Worm (Caenorhabditis elegans) whole organism, L3 larva: ENCODE results near the gene madd-2.

ENCODE experiments used
- R02D3.7 ChIP-seq: fragments of 150-350 bp; optimal IDR thresholded peaks from 2 replicates; lab custom pipeline; 2014; ENCODE audit warnings: missing biosample characterization, missing genetic modification characterization
- ZK546.5 ChIP-seq: sonication (generic microtip); optimal IDR thresholded peaks from 2 replicates; lab custom pipeline; 2017; ENCODE audit warnings: missing biosample characterization, missing genetic modification characterization
- aly-2 ChIP-seq: fragments of 150-350 bp; optimal IDR thresholded peaks from 2 replicates; lab custom pipeline; 2014; ENCODE audit warnings: missing biosample characterization, missing genetic modification characterization
- ama-1 ChIP-seq: fragments of 150-350 bp; optimal IDR thresholded peaks from 2 replicates; lab custom pipeline; 2018
- ceh-28 ChIP-seq: fragments of 150-350 bp; optimal IDR thresholded peaks from 2 replicates; lab custom pipeline; 2014; ENCODE audit warnings: missing biosample characterization, missing genetic modification reagents, missing genetic modification characterization
- ceh-82 ChIP-seq: fragments of 150-350 bp; optimal IDR thresholded peaks from 2 replicates; lab custom pipeline; 2014; ENCODE audit warnings: missing biosample characterization, missing genetic modification characterization
- egl-27 ChIP-seq: sonication (generic microtip); optimal IDR thresholded peaks from 4 replicates; lab custom pipeline; 2017; ENCODE audit warnings: missing biosample characterization, missing genetic modification reagents, missing genetic modification characterization
- egl-5 ChIP-seq: fragments of 150-350 bp; optimal IDR thresholded peaks from 2 replicates; lab custom pipeline; 2017; ENCODE audit warnings: missing biosample characterization, missing genetic modification reagents, missing genetic modification characterization, inconsistent platforms
- elt-1 ChIP-seq: fragments of 150-350 bp; optimal IDR thresholded peaks from 2 replicates; lab custom pipeline; 2014; ENCODE audit warnings: missing biosample characterization, missing genetic modification characterization
- elt-2 ChIP-seq: sonication (generic microtip); optimal IDR thresholded peaks from 2 replicates; lab custom pipeline; 2016; ENCODE audit warnings: missing genetic modification reagents, mild to moderate bottlenecking, missing genetic modification characterization, missing compliant biosample characterization
- elt-3 ChIP-seq, 3 experiments: fragments of 150-350 bp in 1 of 3; sonication (generic microtip) in 2 of 3; optimal IDR thresholded peaks; 2 replicates in 2 of 3; 4 replicates in 1 of 3; lab custom pipeline; 2014 to 2017; ENCODE audit warnings: missing biosample characterization in 3 of 3, missing genetic modification characterization in 3 of 3
- eor-1 ChIP-seq, 2 experiments: fragments of 150-350 bp; optimal IDR thresholded peaks; 2 replicates each; lab custom pipeline; 2014 to 2018; ENCODE audit warnings: missing biosample characterization in 2 of 2, missing genetic modification characterization in 2 of 2
- fkh-10 ChIP-seq: sonication (generic microtip); optimal IDR thresholded peaks from 2 replicates; lab custom pipeline; 2017; ENCODE audit warnings: missing biosample characterization, missing genetic modification reagents, missing genetic modification characterization
- fkh-2 ChIP-seq: fragments of 150-350 bp; optimal IDR thresholded peaks from 2 replicates; lab custom pipeline; 2014; ENCODE audit warnings: missing biosample characterization, missing genetic modification reagents, missing genetic modification characterization
- fos-1 ChIP-seq: fragments of 150-350 bp; optimal IDR thresholded peaks from 2 replicates; lab custom pipeline; 2014; ENCODE audit warnings: missing biosample characterization, missing genetic modification characterization
- hmg-11 ChIP-seq: sonication (generic microtip); optimal IDR thresholded peaks from 2 replicates; lab custom pipeline; 2016; ENCODE audit warnings: missing genetic modification characterization, missing compliant biosample characterization
- jun-1 ChIP-seq: fragments of 150-350 bp; optimal IDR thresholded peaks from 2 replicates; lab custom pipeline; 2014; ENCODE audit warnings: missing biosample characterization, missing genetic modification reagents, missing genetic modification characterization
- lin-15B ChIP-seq: fragments of 150-350 bp; optimal IDR thresholded peaks from 2 replicates; lab custom pipeline; 2014; ENCODE audit warnings: missing biosample characterization, missing genetic modification characterization
- lin-39 ChIP-seq: fragments of 150-350 bp; optimal IDR thresholded peaks from 2 replicates; lab custom pipeline; 2018; ENCODE audit warnings: missing biosample characterization, missing genetic modification reagents, missing genetic modification characterization
- mdl-1 ChIP-seq: fragments of 150-350 bp; optimal IDR thresholded peaks from 2 replicates; lab custom pipeline; 2014; ENCODE audit warnings: missing biosample characterization, missing genetic modification characterization
- nfya-1 ChIP-seq: sonication (generic microtip); optimal IDR thresholded peaks from 2 replicates; lab custom pipeline; 2017; ENCODE audit warnings: missing genetic modification characterization, mild to moderate bottlenecking, missing compliant biosample characterization, antibody characterized with exemption, moderate library complexity; ENCODE audit not compliant: insufficient read depth
- nhr-11 ChIP-seq: fragments of 150-350 bp; optimal IDR thresholded peaks from 2 replicates; lab custom pipeline; 2014; ENCODE audit warnings: missing biosample characterization, missing genetic modification characterization
- nhr-23 ChIP-seq: fragments of 150-350 bp; optimal IDR thresholded peaks from 2 replicates; lab custom pipeline; 2014; ENCODE audit warnings: missing biosample characterization, missing genetic modification reagents, missing genetic modification characterization
- nhr-237 ChIP-seq: fragments of 150-350 bp; optimal IDR thresholded peaks from 2 replicates; lab custom pipeline; 2014; ENCODE audit warnings: missing biosample characterization, missing genetic modification characterization
- nhr-25 ChIP-seq: sonication (generic microtip); optimal IDR thresholded peaks from 2 replicates; lab custom pipeline; 2017; ENCODE audit warnings: missing biosample characterization, missing genetic modification characterization
- nhr-67 ChIP-seq: fragments of 150-350 bp; optimal IDR thresholded peaks from 2 replicates; lab custom pipeline; 2014; ENCODE audit warnings: missing biosample characterization, missing genetic modification characterization
- nhr-76 ChIP-seq: fragments of 150-350 bp; sonication (generic microtip); optimal IDR thresholded peaks from 5 replicates; lab custom pipeline; 2014; ENCODE audit warnings: missing biosample characterization, missing genetic modification characterization
- nhr-77 ChIP-seq: fragments of 150-350 bp; optimal IDR thresholded peaks from 2 replicates; lab custom pipeline; 2014; ENCODE audit warnings: missing biosample characterization, missing genetic modification characterization
- pha-4 ChIP-seq: fragments of 150-350 bp; optimal IDR thresholded peaks from 2 replicates; lab custom pipeline; 2014; ENCODE audit warnings: missing biosample characterization, missing genetic modification reagents, missing genetic modification characterization
- sea-2 ChIP-seq: fragments of 150-350 bp; sonication (generic microtip); optimal IDR thresholded peaks from 4 replicates; lab custom pipeline; 2014; ENCODE audit warnings: missing biosample characterization, missing genetic modification reagents, missing genetic modification characterization
- skn-1 ChIP-seq: fragments of 150-350 bp; optimal IDR thresholded peaks from 2 replicates; lab custom pipeline; 2014; ENCODE audit warnings: missing biosample characterization, missing genetic modification characterization
- snpc-4 ChIP-seq: fragments of 150-350 bp; optimal IDR thresholded peaks from 2 replicates; lab custom pipeline; 2014; ENCODE audit warnings: missing biosample characterization, missing genetic modification characterization
- tbx-2 ChIP-seq: sonication (generic microtip); optimal IDR thresholded peaks from 2 replicates; lab custom pipeline; 2016; ENCODE audit warnings: mild to moderate bottlenecking, missing genetic modification characterization, missing compliant biosample characterization
- unc-39 ChIP-seq: sonication (generic microtip); optimal IDR thresholded peaks from 4 replicates; lab custom pipeline; 2017; ENCODE audit warnings: missing biosample characterization, missing genetic modification characterization
- unc-62 ChIP-seq: fragments of 150-350 bp; sonication (generic microtip); optimal IDR thresholded peaks from 4 replicates; lab custom pipeline; 2014; ENCODE audit warnings: missing biosample characterization, missing genetic modification reagents, missing genetic modification characterization
- zag-1 ChIP-seq: fragments of 150-350 bp; optimal IDR thresholded peaks from 2 replicates; lab custom pipeline; 2014; ENCODE audit warnings: missing biosample characterization, missing genetic modification characterization
- ztf-4 ChIP-seq: fragments of 150-350 bp; optimal IDR thresholded peaks from 2 replicates; lab custom pipeline; 2014; ENCODE audit warnings: missing biosample characterization, missing genetic modification characterization

Gene madd-2

ce11 chrV:1235355-1235754 lies at the start of gene madd-2:
Gene madd-2, minus strand, starts transcription at chrV:1235455.
- TF ChIP-seq ceh-82 (tag; lab: Kevin White, UChicago) (no peak), nfya-1 (tag; lab: Kevin White, UChicago) (no peak), pha-4 (no peak), elt-1 (tag; lab: Kevin White, UChicago) (no peak), sea-2 (GFP tag; lab: Kevin White, UChicago) (no peak), nhr-11 (no peak), ama-1 (lab: Kevin White, UChicago) (no peak), fos-1 (tag; lab: Kevin White, UChicago) (no peak), ceh-28 (tag; lab: Kevin White, UChicago) (no peak)

ce11 chrV:1278529-1278928 lies 43.3 kb upstream of the madd-2 start:
- TF ChIP-seq fkh-10 (GFP tag; lab: Kevin White, UChicago), result no peak
- TF ChIP-seq ZK546.5 (tag; lab: Kevin White, UChicago), result no peak
- TF ChIP-seq lin-15B (tag; lab: Kevin White, UChicago), result no peak
- TF ChIP-seq nhr-237 (tag; lab: Kevin White, UChicago), result no peak
- no peak for TF ChIP-seq elt-2
- TF ChIP-seq hmg-11, result no peak
- TF ChIP-seq sea-2 (GFP tag; lab: Kevin White, UChicago), result no peak
- no peak for TF ChIP-seq pha-4
- TF ChIP-seq nhr-77 (tag; lab: Kevin White, UChicago), result no peak
- no peak for TF ChIP-seq nhr-67 (tag; lab: Kevin White, UChicago)
- no peak for TF ChIP-seq skn-1 (tag; lab: Kevin White, UChicago)
- no peak for TF ChIP-seq jun-1 (tag; lab: Kevin White, UChicago)
- TF ChIP-seq egl-27, result no peak
- TF ChIP-seq eor-1 (tag; optimal IDR thresholded peaks at IDR 0.05; lab: Kevin White, UChicago), result no peak
- no peak for TF ChIP-seq fkh-2
- TF ChIP-seq nhr-25 (tag; lab: Kevin White, UChicago), result no peak

- TF ChIP-seq nhr-76 (tag; lab: Kevin White, UChicago) (no peak), tbx-2 (tag; lab: Kevin White, UChicago) (no peak), ama-1 (lab: Kevin White, UChicago) (no peak), unc-62 (GFP tag; lab: Kevin White, UChicago) (no peak), lin-39 (tag; lab: Kevin White, UChicago) (no peak), nhr-25 (tag; lab: Kevin White, UChicago) (no peak)
Observed at ce11 chrV:1277926-1278325, 42.7 kb upstream of the madd-2 start.

ce11 chrV:1275924-1276323 lies 40.7 kb upstream of the madd-2 start, which contains the start of gene Y75B7B.2:
Gene Y75B7B.2, minus strand, starts transcription at chrV:1276024.
- no peak for TF ChIP-seq ztf-4
- TF ChIP-seq elt-3 (tag; optimal IDR thresholded peaks at IDR 0.05; lab: Kevin White, UChicago), result no peak
- no peak for TF ChIP-seq nhr-77 (tag; lab: Kevin White, UChicago)
- TF ChIP-seq zag-1 (tag; lab: Kevin White, UChicago), result no peak
- TF ChIP-seq fkh-10 (GFP tag; lab: Kevin White, UChicago), result no peak
- no peak for TF ChIP-seq unc-39
- no peak for TF ChIP-seq aly-2 (tag; lab: Kevin White, UChicago)
- TF ChIP-seq fos-1 (tag; lab: Kevin White, UChicago), result no peak
- no peak for TF ChIP-seq ceh-28 (tag; lab: Kevin White, UChicago)
- no peak for TF ChIP-seq nhr-11
- no peak for TF ChIP-seq snpc-4 (tag; lab: Kevin White, UChicago)
- no peak for TF ChIP-seq pha-4

- TF ChIP-seq R02D3.7 (no peak), nhr-23 (tag; lab: Kevin White, UChicago) (no peak), aly-2 (tag; lab: Kevin White, UChicago) (no peak), fos-1 (tag; lab: Kevin White, UChicago) (no peak), elt-1 (tag; lab: Kevin White, UChicago) (no peak), nfya-1 (tag; lab: Kevin White, UChicago) (no peak), unc-62 (GFP tag; lab: Kevin White, UChicago) (no peak), ztf-4 (no peak), egl-5 (tag; lab: Kevin White, UChicago) (no peak), mdl-1 (tag; lab: Kevin White, UChicago) (no peak), elt-2 (no peak), hmg-11 (no peak), jun-1 (tag; lab: Kevin White, UChicago) (no peak), ceh-82 (tag; lab: Kevin White, UChicago) (no peak), tbx-2 (tag; lab: Kevin White, UChicago) (no peak), fkh-10 (GFP tag; lab: Kevin White, UChicago) (no peak), ceh-28 (tag; lab: Kevin White, UChicago) (no peak), pha-4 (no peak), lin-15B (tag; lab: Kevin White, UChicago) (no peak)
Observed at ce11 chrV:1270611-1271010, 35.4 kb upstream of the madd-2 start, which contains the start of gene Y75B7B.1. Gene Y75B7B.1, plus strand, starts transcription at chrV:1270911.
